Worm (Caenorhabditis elegans) whole organism, L2 larva: ENCODE results near the gene ptr-15.

Experiments used
- aly-2 ChIP-seq: fragments of 150-350 bp; optimal IDR thresholded peaks from 2 replicates; lab custom pipeline; 2014; ENCODE audit warnings: missing biosample characterization, missing genetic modification characterization
- elt-3 ChIP-seq: sonication (generic microtip); optimal IDR thresholded peaks from 2 replicates; lab custom pipeline; 2017; ENCODE audit warnings: missing biosample characterization, missing genetic modification characterization
- gmeb-1 ChIP-seq: fragments of 150-350 bp; optimal IDR thresholded peaks from 2 replicates; lab custom pipeline; 2014; ENCODE audit warnings: missing biosample characterization, missing genetic modification characterization
- lin-39 ChIP-seq: fragments of 150-350 bp; optimal IDR thresholded peaks from 2 replicates; lab custom pipeline; 2014; ENCODE audit warnings: missing biosample characterization, missing genetic modification reagents, missing genetic modification characterization
- lsy-2 ChIP-seq, 2 experiments: fragments of 150-350 bp in 1 of 2; sonication (generic microtip) in 1 of 2; optimal IDR thresholded peaks; 2 replicates each; lab custom pipeline; 2014 to 2017; ENCODE audit warnings: missing biosample characterization in 2 of 2, missing genetic modification characterization in 2 of 2
- mdl-1 ChIP-seq, 2 experiments: fragments of 150-350 bp in 1 of 2; sonication (generic microtip) in 1 of 2; optimal IDR thresholded peaks; 2 replicates each; lab custom pipeline; 2017; ENCODE audit warnings: missing biosample characterization in 2 of 2, missing genetic modification characterization in 2 of 2
- nhr-129 ChIP-seq: fragments of 150-350 bp; optimal IDR thresholded peaks from 2 replicates; lab custom pipeline; 2014; ENCODE audit warnings: missing biosample characterization, missing genetic modification characterization
- unc-55 ChIP-seq: fragments of 150-350 bp; sonication (generic microtip); optimal IDR thresholded peaks from 3 replicates; lab custom pipeline; 2014; ENCODE audit warnings: missing biosample characterization, missing genetic modification reagents, missing genetic modification characterization

DNA sequence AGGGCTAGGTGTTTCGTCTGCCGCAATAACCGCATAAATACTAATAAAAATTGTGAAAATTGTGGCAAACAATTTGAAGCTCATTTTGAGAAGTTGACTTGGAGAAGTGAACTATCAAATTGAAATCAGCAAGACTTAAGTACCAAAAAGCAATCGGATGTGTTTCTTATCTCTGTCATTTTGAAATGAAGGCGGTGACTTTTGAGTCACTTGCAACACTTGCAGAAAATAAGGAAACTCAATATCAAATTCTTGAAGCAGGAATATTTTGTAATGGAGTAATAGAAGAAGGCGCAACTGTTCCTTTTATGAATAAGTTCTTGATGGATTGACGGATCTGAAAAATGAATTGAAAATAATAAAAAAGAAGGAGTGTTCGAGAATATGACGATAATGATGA, 18.5 kb downstream of the ptr-15 start, which contains the start of gene T07H8.11:
- TF ChIP-seq aly-2 (tag; lab: Kevin White, UChicago) (no peak), lin-39 (no peak), mdl-1 (tag; optimal IDR thresholded peaks at IDR 0.05; lab: Kevin White, UChicago) (no peak), nhr-129 (tag; lab: Kevin White, UChicago) (no peak), unc-55 (no peak), lsy-2 (tag; optimal IDR thresholded peaks at IDR 0.05; lab: Kevin White, UChicago) (no peak), elt-3 (tag; lab: Kevin White, UChicago) (no peak), gmeb-1 (tag; lab: Kevin White, UChicago) (no peak)
